Fruit fly (Drosophila melanogaster) whole organism, embryonic: ENCODE results near the gene Zpr1.
A peak's percentile ranks its signal among the peaks of the same experiment; 100 is the strongest.

Experiments
- C15 ChIP-seq: fragments of 200-800 bp; sonication (Bioruptor generic); IDR thresholded peaks from 3 replicates; pipeline ENCODE4 v1.3.6; 2022; ENCODE audit warnings: missing biosample characterization, missing genetic modification characterization
- CG10431 ChIP-seq: fragments of 200-800 bp; sonication (Bioruptor generic); optimal IDR thresholded peaks from 3 replicates; lab custom pipeline; 2018; ENCODE audit warnings: missing biosample characterization, mild to moderate bottlenecking, missing genetic modification characterization
- CG10543 ChIP-seq: fragments of 200-800 bp; sonication (Bioruptor generic); optimal IDR thresholded peaks from 3 replicates; lab custom pipeline; 2017; ENCODE audit warnings: missing biosample characterization, mild to moderate bottlenecking, missing genetic modification characterization, moderate library complexity
- CG13894 ChIP-seq: fragments of 200-800 bp; sonication (Bioruptor generic); optimal IDR thresholded peaks from 3 replicates; lab custom pipeline; 2018; ENCODE audit warnings: missing biosample characterization, mild to moderate bottlenecking, missing genetic modification characterization, moderate library complexity
- CG1603 ChIP-seq: fragments of 200-800 bp; sonication (Bioruptor generic); optimal IDR thresholded peaks from 2 replicates; lab custom pipeline; 2019; ENCODE audit warnings: missing biosample characterization, mild to moderate bottlenecking, missing genetic modification characterization, moderate library complexity
- CG17829 ChIP-seq: fragments of 200-800 bp; optimal IDR thresholded peaks from 2 replicates; lab custom pipeline; 2019; ENCODE audit warnings: missing biosample characterization, mild to moderate bottlenecking, missing genetic modification characterization, moderate library complexity
- CG4360 ChIP-seq: fragments of 200-800 bp; sonication (Bioruptor generic); IDR thresholded peaks from 2 replicates; pipeline ENCODE4 v1.3.6; 2022; ENCODE audit warnings: missing biosample characterization, missing genetic modification characterization
- CG5180 ChIP-seq: fragments of 200-800 bp; sonication (Bioruptor generic); optimal IDR thresholded peaks from 3 replicates; lab custom pipeline; 2017; ENCODE audit warnings: missing biosample characterization, missing genetic modification characterization, mild to moderate bottlenecking, moderate library complexity, missing genetic modification reagents
- CG6689 ChIP-seq: fragments of 200-800 bp; sonication (Bioruptor generic); IDR thresholded peaks from 2 replicates; pipeline ENCODE4 v1.3.6; 2022; ENCODE audit warnings: missing biosample characterization, missing genetic modification characterization
- CG6791 ChIP-seq: fragments of 200-800 bp; sonication (Bioruptor generic); IDR thresholded peaks from 3 replicates; pipeline ENCODE4 v1.3.6; 2022; ENCODE audit warnings: missing biosample characterization, missing genetic modification characterization; ENCODE audit not compliant: partially characterized antibody
- CG7372 ChIP-seq: fragments of 200-800 bp; sonication (Bioruptor generic); IDR thresholded peaks from 2 replicates; pipeline ENCODE4 v1.3.6; 2022; ENCODE audit warnings: missing biosample characterization, missing genetic modification characterization
- CG7786 ChIP-seq: fragments of 200-800 bp; sonication (Bioruptor generic); optimal IDR thresholded peaks from 2 replicates; lab custom pipeline; 2016; ENCODE audit warnings: missing biosample characterization, missing genetic modification characterization
- D ChIP-seq, 2 experiments: fragments of 200-800 bp in 1 of 2; fragments of >200 bp in 1 of 2; sonication (Bioruptor generic) in 1 of 2; optimal IDR thresholded peaks; 2 replicates in 1 of 2; 3 replicates in 1 of 2; lab custom pipeline; 2017; ENCODE audit warnings: mild to moderate bottlenecking in 1 of 2, missing biosample characterization in 1 of 2, missing genetic modification characterization in 1 of 2, missing genetic modification reagents in 1 of 2
- Deaf1 ChIP-seq: fragments of 200-800 bp; optimal IDR thresholded peaks from 3 replicates; lab custom pipeline; 2019; ENCODE audit warnings: missing biosample characterization, mild to moderate bottlenecking, missing genetic modification characterization, moderate library complexity
- Nf-YB ChIP-seq: fragments of 200-800 bp; sonication (Bioruptor generic); optimal IDR thresholded peaks from 3 replicates; lab custom pipeline; 2019; ENCODE audit warnings: missing biosample characterization, mild to moderate bottlenecking, missing genetic modification characterization, moderate library complexity
- Sin3A ChIP-seq: fragments of >200 bp; optimal IDR thresholded peaks from 2 replicates; lab custom pipeline; 2018
- bab2 ChIP-seq: fragments of 200-800 bp; sonication (Bioruptor generic); optimal IDR thresholded peaks from 2 replicates; lab custom pipeline; 2016; ENCODE audit warnings: missing biosample characterization, missing genetic modification characterization
- bsh ChIP-seq, 2 experiments: fragments of 200-800 bp; sonication (Bioruptor generic); optimal IDR thresholded peaks; 2 replicates each; lab custom pipeline; 2017 to 2018; ENCODE audit warnings: mild to moderate bottlenecking in 2 of 2, missing biosample characterization in 2 of 2, missing genetic modification characterization in 2 of 2, moderate library complexity in 1 of 2
- cad ChIP-seq: fragments of >200 bp; optimal IDR thresholded peaks from 2 replicates; lab custom pipeline; 2017; ENCODE audit warnings: missing biosample characterization, missing genetic modification characterization
- dmrt11E ChIP-seq: fragments of 200-800 bp; sonication (Bioruptor generic); optimal IDR thresholded peaks from 3 replicates; lab custom pipeline; 2018; ENCODE audit warnings: missing biosample characterization, mild to moderate bottlenecking, missing genetic modification characterization, moderate library complexity
- exex ChIP-seq: fragments of 200-800 bp; sonication (Bioruptor generic); optimal IDR thresholded peaks from 4 replicates; lab custom pipeline; 2018; ENCODE audit warnings: missing biosample characterization, mild to moderate bottlenecking, missing genetic modification characterization, moderate library complexity
- grn ChIP-seq: fragments of 200-800 bp; sonication (Bioruptor generic); optimal IDR thresholded peaks from 3 replicates; lab custom pipeline; 2017; ENCODE audit warnings: missing biosample characterization, missing genetic modification characterization
- hth ChIP-seq: fragments of >200 bp; optimal IDR thresholded peaks from 2 replicates; lab custom pipeline; 2017; ENCODE audit warnings: inconsistent platforms
- insv ChIP-seq, 2 experiments: fragments of 200-800 bp; sonication (Bioruptor generic); optimal IDR thresholded peaks; 3 replicates each; lab custom pipeline; 2016 to 2018; ENCODE audit warnings: missing biosample characterization in 2 of 2, missing genetic modification characterization in 2 of 2
- kni ChIP-seq: fragments of 200-800 bp; sonication (Bioruptor generic); optimal IDR thresholded peaks from 3 replicates; lab custom pipeline; 2017; ENCODE audit warnings: mild to moderate bottlenecking, missing biosample characterization, missing genetic modification reagents, missing genetic modification characterization
- oc ChIP-seq: fragments of 200-800 bp; sonication (Bioruptor generic); optimal IDR thresholded peaks from 2 replicates; lab custom pipeline; 2018; ENCODE audit warnings: missing biosample characterization, mild to moderate bottlenecking, missing genetic modification characterization, moderate library complexity
- odd ChIP-seq: fragments of 200-800 bp; sonication (Bioruptor generic); optimal IDR thresholded peaks from 2 replicates; lab custom pipeline; 2017; ENCODE audit warnings: missing biosample characterization, mild to moderate bottlenecking, missing genetic modification characterization
- pros ChIP-seq: fragments of 200-800 bp; sonication (Bioruptor generic); optimal IDR thresholded peaks from 3 replicates; lab custom pipeline; 2019; ENCODE audit warnings: missing biosample characterization, mild to moderate bottlenecking, missing genetic modification characterization, moderate library complexity
- row ChIP-seq: fragments of 200-800 bp; sonication (Bioruptor generic); IDR thresholded peaks from 3 replicates; pipeline ENCODE4 v1.3.6; 2022; ENCODE audit warnings: missing biosample characterization, missing genetic modification characterization
- sens ChIP-seq: fragments of 200-800 bp; sonication (Bioruptor generic); peaks from one replicate; lab custom pipeline; 2016; ENCODE audit warnings: missing biosample characterization, missing genetic modification characterization
- sqz ChIP-seq: fragments of 200-800 bp; sonication (Bioruptor generic); optimal IDR thresholded peaks from 3 replicates; lab custom pipeline; 2018; ENCODE audit warnings: missing biosample characterization, mild to moderate bottlenecking, missing genetic modification characterization
- tap ChIP-seq: fragments of 200-800 bp; optimal IDR thresholded peaks from 3 replicates; lab custom pipeline; 2019; ENCODE audit warnings: missing biosample characterization, mild to moderate bottlenecking, missing genetic modification characterization, moderate library complexity
- tll ChIP-seq, 2 experiments: fragments of 200-800 bp in 1 of 2; fragments of >200 bp in 1 of 2; sonication (Bioruptor generic) in 1 of 2; optimal IDR thresholded peaks; 2 replicates each; lab custom pipeline; 2017 to 2019; ENCODE audit warnings: missing biosample characterization in 2 of 2, missing genetic modification characterization in 2 of 2, mild to moderate bottlenecking in 1 of 2, moderate library complexity in 1 of 2
- wor ChIP-seq: fragments of 200-800 bp; sonication (Bioruptor generic); IDR thresholded peaks from 2 replicates; pipeline ENCODE4 v1.3.6; 2022; ENCODE audit warnings: missing biosample characterization, missing genetic modification characterization
- zen ChIP-seq: fragments of 200-800 bp; sonication (Bioruptor generic); optimal IDR thresholded peaks from 3 replicates; lab custom pipeline; 2018; ENCODE audit warnings: missing biosample characterization, mild to moderate bottlenecking, missing genetic modification characterization, moderate library complexity
- zf30C ChIP-seq: fragments of 200-800 bp; sonication (Bioruptor generic); optimal IDR thresholded peaks from 3 replicates; lab custom pipeline; 2018; ENCODE audit warnings: missing biosample characterization, mild to moderate bottlenecking, missing genetic modification characterization
- zfh1 ChIP-seq: fragments of 200-800 bp; sonication (Bioruptor generic); IDR thresholded peaks from 3 replicates; pipeline ENCODE4 v1.3.6; 2022; ENCODE audit warnings: missing biosample characterization, missing genetic modification characterization

Gene Zpr1

DNA sequence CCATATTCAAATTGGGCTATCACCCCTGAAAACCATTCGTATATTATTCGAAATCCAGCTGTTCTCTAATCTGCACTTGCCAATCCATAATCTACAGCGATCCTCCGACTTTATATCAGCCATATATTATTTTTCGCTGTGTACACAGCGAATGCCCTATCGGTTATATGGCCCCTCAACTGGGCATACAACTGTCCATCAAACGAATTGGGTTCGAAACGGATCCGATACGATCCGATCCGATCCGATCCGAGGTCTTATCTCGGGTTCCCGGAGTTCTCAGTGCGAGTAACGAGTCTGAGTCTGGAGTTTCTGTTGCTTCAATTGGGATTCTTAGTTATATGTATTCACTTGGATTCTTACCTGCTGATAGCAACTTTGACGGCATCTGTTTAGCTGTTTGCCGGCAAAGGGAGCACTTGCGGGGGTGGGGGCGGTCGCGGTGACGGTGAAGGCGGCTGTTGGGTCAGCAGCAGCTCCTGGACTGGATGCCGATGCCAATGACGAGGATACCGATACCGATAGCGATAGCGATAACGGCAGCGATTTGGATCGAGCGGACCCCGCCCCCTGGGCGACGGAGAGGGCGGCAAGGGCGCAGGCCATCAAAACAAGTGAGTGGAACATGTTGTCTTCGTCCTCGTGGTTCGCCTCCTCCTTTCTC, 28.2 kb downstream of the Zpr1 start (continued):
- TF ChIP-seq insv (GFP tag; optimal IDR thresholded peaks at IDR 0.05; lab: Kevin White, UChicago) = peak in 1 of 2 experiments; percentile 83

DNA sequence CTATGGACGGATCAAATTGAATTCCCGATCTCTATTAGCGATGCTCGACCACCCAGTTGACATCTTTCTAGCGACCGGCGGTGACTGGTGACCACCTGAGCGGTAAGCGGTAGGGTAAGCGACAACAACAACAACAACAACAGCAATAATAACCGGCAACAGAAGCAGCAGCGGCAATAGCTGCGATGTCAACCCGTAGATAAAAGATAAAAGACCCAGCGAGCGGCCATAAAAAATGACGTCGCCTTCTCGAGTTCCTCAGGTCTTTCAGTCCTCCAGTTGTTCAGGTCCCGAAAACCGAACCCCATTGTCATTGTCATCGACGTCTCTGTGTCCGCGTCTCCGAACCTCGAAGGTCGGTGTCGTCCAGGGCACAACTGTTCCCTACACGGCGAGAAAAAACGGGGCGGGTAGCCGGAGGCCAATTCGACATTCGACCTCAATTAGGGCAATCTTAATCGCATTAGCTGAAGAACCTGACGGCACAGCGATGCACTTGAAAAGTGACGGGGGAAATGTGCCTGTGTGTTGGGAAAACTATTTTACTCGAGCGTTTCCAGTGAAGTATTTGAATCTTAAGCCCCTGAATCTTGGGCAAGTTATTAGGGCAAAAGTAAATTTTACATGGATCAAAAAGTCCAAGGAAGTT, 29.2 kb downstream of the Zpr1 start:
- TF ChIP-seq C15 (GFP tag; lab: Robert Waterston, UW) (no peak), bsh (GFP tag; optimal IDR thresholded peaks at IDR 0.05; lab: Kevin White, UChicago) (no peak), Sin3A (lab: Kevin White, UChicago) (no peak), bab2 (no peak), Deaf1 (peak; percentile 2), CG6791 (GFP tag; lab: Robert Waterston, UW) (peak; percentile 13; the same call in 1 of the 3 replicates), CG5180 (GFP tag; lab: Kevin White, UChicago) (peak; percentile 30), CG1603 (tag; lab: Kevin White, UChicago) (peak; percentile 14), zf30C (GFP tag; lab: Kevin White, UChicago) (peak; percentile 94), CG10431 (no peak), tap (no peak), CG13894 (peak; percentile 20), CG7786 (no peak), oc (tag; lab: Kevin White, UChicago) (peak; percentile 52), CG4360 (GFP tag; lab: Robert Waterston, UW) (peak; percentile 95), kni (GFP tag; lab: Kevin White, UChicago) (peak; percentile 82), grn (GFP tag; lab: Kevin White, UChicago) (peak; percentile 90), pros (GFP tag; lab: Kevin White, UChicago) (peak; percentile 29), insv (GFP tag; optimal IDR thresholded peaks at IDR 0.05; lab: Kevin White, UChicago) (peak in 1 of 2 experiments; percentile 14), dmrt11E (no peak), tll (GFP tag; optimal IDR thresholded peaks at IDR 0.05; lab: Kevin White, UChicago) (peak in 1 of 2 experiments; percentile 86), D (optimal IDR thresholded peaks at IDR 0.05; lab: Kevin White, UChicago) (no peak), D (GFP tag; optimal IDR thresholded peaks at IDR 0.05; lab: Kevin White, UChicago) (no peak), CG10543 (GFP tag; lab: Kevin White, UChicago) (peak; percentile 5), CG6689 (GFP tag; lab: Robert Waterston, UW) (no peak), exex (tag; lab: Kevin White, UChicago) (no peak), sens (GFP tag; lab: Kevin White, UChicago) (peak; percentile 43), wor (GFP tag; lab: Robert Waterston, UW) (no peak), CG7372 (GFP tag; lab: Robert Waterston, UW) (no peak), row (GFP tag; lab: Robert Waterston, UW) (0 out of 3 replicates have a peak, but pooled peaks have one; percentile 10), zfh1 (no peak), CG17829 (peak; percentile 0), Nf-YB (GFP tag; lab: Kevin White, UChicago) (no peak), cad (peak; percentile 84), sqz (peak; percentile 40), odd (GFP tag; lab: Kevin White, UChicago) (peak; percentile 77), hth (lab: Kevin White, UChicago) (no peak), zen (peak; percentile 85)
